Worm (Caenorhabditis elegans) whole organism, L3 larva: ENCODE measurements around the gene T10C6.15.

Experiments used
- aly-2 ChIP-seq: fragments of 150-350 bp; optimal IDR thresholded peaks from 2 replicates; lab custom pipeline; 2014; ENCODE audit warnings: missing biosample characterization, missing genetic modification characterization
- mdl-1 ChIP-seq: fragments of 150-350 bp; optimal IDR thresholded peaks from 2 replicates; lab custom pipeline; 2014; ENCODE audit warnings: missing biosample characterization, missing genetic modification characterization
- nhr-11 ChIP-seq: fragments of 150-350 bp; optimal IDR thresholded peaks from 2 replicates; lab custom pipeline; 2014; ENCODE audit warnings: missing biosample characterization, missing genetic modification characterization
- nhr-25 ChIP-seq: sonication (generic microtip); optimal IDR thresholded peaks from 2 replicates; lab custom pipeline; 2017; ENCODE audit warnings: missing biosample characterization, missing genetic modification characterization
- nhr-28 ChIP-seq: fragments of 150-350 bp; optimal IDR thresholded peaks from 2 replicates; lab custom pipeline; 2014; ENCODE audit warnings: missing biosample characterization, missing genetic modification characterization
- nhr-77 ChIP-seq: fragments of 150-350 bp; optimal IDR thresholded peaks from 2 replicates; lab custom pipeline; 2014; ENCODE audit warnings: missing biosample characterization, missing genetic modification characterization
- skn-1 ChIP-seq: fragments of 150-350 bp; optimal IDR thresholded peaks from 2 replicates; lab custom pipeline; 2014; ENCODE audit warnings: missing biosample characterization, missing genetic modification characterization
- snpc-4 ChIP-seq: fragments of 150-350 bp; optimal IDR thresholded peaks from 2 replicates; lab custom pipeline; 2014; ENCODE audit warnings: missing biosample characterization, missing genetic modification characterization
- unc-62 ChIP-seq: fragments of 150-350 bp; sonication (generic microtip); optimal IDR thresholded peaks from 4 replicates; lab custom pipeline; 2014; ENCODE audit warnings: missing biosample characterization, missing genetic modification reagents, missing genetic modification characterization

ce11 chrV:16032761-16033160 is 13.0 kb downstream of the T10C6.15 start, which contains the start of gene T10C6.16:
- no peak for TF ChIP-seq nhr-11 (tag; lab: Kevin White, UChicago)
- no peak for TF ChIP-seq nhr-28 (tag; lab: Kevin White, UChicago)
- no peak for TF ChIP-seq nhr-25 (tag; lab: Kevin White, UChicago)
- no peak for TF ChIP-seq unc-62 (GFP tag; lab: Kevin White, UChicago)
- no peak for TF ChIP-seq aly-2 (tag; lab: Kevin White, UChicago)
- TF ChIP-seq nhr-77 (tag; lab: Kevin White, UChicago) = no peak
- no peak for TF ChIP-seq mdl-1 (tag; lab: Kevin White, UChicago)
- no peak for TF ChIP-seq snpc-4 (tag; lab: Kevin White, UChicago)
- TF ChIP-seq skn-1 (tag; lab: Kevin White, UChicago) = no peak
